Fruit fly (Drosophila melanogaster) whole organism, embryonic: ENCODE measurements around the gene Osi19.

Experiments used
- Abd-B ChIP-seq: fragments of 200-800 bp; sonication (Bioruptor generic); optimal IDR thresholded peaks from 2 replicates; lab custom pipeline; 2018; ENCODE audit warnings: missing biosample characterization, mild to moderate bottlenecking, missing genetic modification characterization, moderate library complexity
- Adf1 ChIP-seq: fragments of 200-800 bp; sonication (Bioruptor generic); IDR thresholded peaks from 2 replicates; pipeline ENCODE4 v1.3.6; 2022; ENCODE audit warnings: missing biosample characterization, missing genetic modification characterization
- BEAF-32 ChIP-seq: fragments of 200-800 bp; sonication (Bioruptor generic); optimal IDR thresholded peaks from 3 replicates; lab custom pipeline; 2017; ENCODE audit warnings: missing biosample characterization, missing genetic modification characterization, mild to moderate bottlenecking, moderate library complexity, missing genetic modification reagents
- CG10366 ChIP-seq: fragments of 200-800 bp; sonication (Bioruptor generic); IDR thresholded peaks from 2 replicates; pipeline ENCODE4 v1.3.6; 2022; ENCODE audit warnings: missing biosample characterization, missing genetic modification characterization
- CG10462 ChIP-seq: fragments of 200-800 bp; sonication (Bioruptor generic); optimal IDR thresholded peaks from 2 replicates; lab custom pipeline; 2016; ENCODE audit warnings: missing biosample characterization, missing genetic modification characterization
- CG12071 ChIP-seq: fragments of 200-800 bp; sonication (Bioruptor generic); optimal IDR thresholded peaks from 3 replicates; lab custom pipeline; 2018; ENCODE audit warnings: missing biosample characterization, mild to moderate bottlenecking, missing genetic modification characterization
- CG12104 ChIP-seq: fragments of 200-800 bp; sonication (Bioruptor generic); optimal IDR thresholded peaks from 3 replicates; lab custom pipeline; 2016; ENCODE audit warnings: missing biosample characterization, missing genetic modification characterization
- CG12155 ChIP-seq: fragments of 200-800 bp; sonication (Bioruptor generic); optimal IDR thresholded peaks from 3 replicates; lab custom pipeline; 2016; ENCODE audit warnings: missing biosample characterization, missing genetic modification characterization
- CG12942 ChIP-seq: fragments of 200-800 bp; sonication (Bioruptor generic); optimal IDR thresholded peaks from 3 replicates; lab custom pipeline; 2016; ENCODE audit warnings: missing biosample characterization, missing genetic modification characterization
- CG13424 ChIP-seq: fragments of 200-800 bp; sonication (Bioruptor generic); optimal IDR thresholded peaks from 2 replicates; lab custom pipeline; 2019; ENCODE audit warnings: missing biosample characterization, mild to moderate bottlenecking, missing genetic modification characterization, moderate library complexity
- CG15514 ChIP-seq: fragments of 200-800 bp; sonication (Bioruptor generic); optimal IDR thresholded peaks from 3 replicates; lab custom pipeline; 2017; ENCODE audit warnings: missing biosample characterization, missing genetic modification characterization, mild to moderate bottlenecking, moderate library complexity, missing genetic modification reagents
- CG15601 ChIP-seq: fragments of 200-800 bp; sonication (Bioruptor generic); optimal IDR thresholded peaks from 3 replicates; lab custom pipeline; 2019; ENCODE audit warnings: missing biosample characterization, mild to moderate bottlenecking, missing genetic modification characterization, moderate library complexity
- CG1792 ChIP-seq: fragments of 200-800 bp; sonication (Bioruptor generic); optimal IDR thresholded peaks from 2 replicates; lab custom pipeline; 2016; ENCODE audit warnings: missing biosample characterization, missing genetic modification characterization
- CG18262 ChIP-seq: fragments of 200-800 bp; optimal IDR thresholded peaks from 3 replicates; lab custom pipeline; 2019; ENCODE audit warnings: missing biosample characterization, mild to moderate bottlenecking, missing genetic modification characterization, moderate library complexity
- CG18476 ChIP-seq: fragments of 200-800 bp; sonication (Bioruptor generic); optimal IDR thresholded peaks from 2 replicates; lab custom pipeline; 2016; ENCODE audit warnings: missing biosample characterization, mild to moderate bottlenecking, missing genetic modification characterization
- CG3847 ChIP-seq: fragments of 200-800 bp; sonication (Bioruptor generic); IDR thresholded peaks from 2 replicates; pipeline ENCODE4 v1.3.6; 2022; ENCODE audit warnings: missing biosample characterization, missing genetic modification characterization
- CG4854 ChIP-seq: fragments of 200-800 bp; sonication (Bioruptor generic); optimal IDR thresholded peaks from 2 replicates; lab custom pipeline; 2016; ENCODE audit warnings: missing biosample characterization, missing genetic modification characterization, inconsistent platforms
- CG6254 ChIP-seq: fragments of 200-800 bp; sonication (Bioruptor generic); optimal IDR thresholded peaks from 3 replicates; lab custom pipeline; 2017; ENCODE audit warnings: mild to moderate bottlenecking, missing biosample characterization, missing genetic modification reagents, missing genetic modification characterization
- CG6654 ChIP-seq: fragments of 200-800 bp; sonication (Bioruptor generic); optimal IDR thresholded peaks from 2 replicates; lab custom pipeline; 2017; ENCODE audit warnings: missing biosample characterization, mild to moderate bottlenecking, missing genetic modification characterization
- CG7786 ChIP-seq: fragments of 200-800 bp; sonication (Bioruptor generic); optimal IDR thresholded peaks from 2 replicates; lab custom pipeline; 2016; ENCODE audit warnings: missing biosample characterization, missing genetic modification characterization
- CG8290 ChIP-seq, 3 experiments: fragments of 200-800 bp; sonication (Bioruptor generic); optimal IDR thresholded peaks; 2 replicates each; lab custom pipeline; 2016 to 2019; ENCODE audit warnings: missing biosample characterization in 3 of 3, missing genetic modification characterization in 3 of 3, mild to moderate bottlenecking in 2 of 3, moderate library complexity in 1 of 3
- CG8765 ChIP-seq: fragments of 200-800 bp; sonication (Bioruptor generic); IDR thresholded peaks from 2 replicates; pipeline ENCODE4 v1.3.6; 2022; ENCODE audit warnings: missing biosample characterization, missing genetic modification characterization
- CG8944 ChIP-seq: fragments of 200-800 bp; sonication (Bioruptor generic); optimal IDR thresholded peaks from 3 replicates; lab custom pipeline; 2016; ENCODE audit warnings: missing biosample characterization, missing genetic modification characterization
- CTCF ChIP-seq: fragments of 200-800 bp; sonication (Bioruptor generic); optimal IDR thresholded peaks from 2 replicates; lab custom pipeline; 2017; ENCODE audit warnings: missing biosample characterization, mild to moderate bottlenecking, missing genetic modification characterization, moderate library complexity
- Chrac-16 ChIP-seq: fragments of 200-800 bp; sonication (Bioruptor generic); optimal IDR thresholded peaks from 3 replicates; lab custom pipeline; 2016; ENCODE audit warnings: missing biosample characterization, missing genetic modification characterization
- D19B ChIP-seq: fragments of 200-800 bp; sonication (Bioruptor generic); optimal IDR thresholded peaks from 2 replicates; lab custom pipeline; 2017; ENCODE audit warnings: missing biosample characterization, mild to moderate bottlenecking, missing genetic modification characterization
- Dref ChIP-seq: fragments of 200-800 bp; sonication (Bioruptor generic); IDR thresholded peaks from 2 replicates; pipeline ENCODE4 v1.3.6; 2022; ENCODE audit warnings: missing biosample characterization, missing genetic modification characterization
- Lhr ChIP-seq: fragments of 200-800 bp; sonication (Bioruptor generic); optimal IDR thresholded peaks from 3 replicates; lab custom pipeline; 2017; ENCODE audit warnings: mild to moderate bottlenecking, missing biosample characterization, missing genetic modification reagents, missing genetic modification characterization
- MBD-R2 ChIP-seq: fragments of 200-800 bp; sonication (Bioruptor generic); IDR thresholded peaks from 2 replicates; pipeline ENCODE4 v1.3.6; 2022; ENCODE audit warnings: missing biosample characterization, missing genetic modification characterization
- Max ChIP-seq: fragments of 200-800 bp; sonication (Bioruptor generic); optimal IDR thresholded peaks from 2 replicates; lab custom pipeline; 2016; ENCODE audit warnings: missing biosample characterization, mild to moderate bottlenecking, missing genetic modification characterization
- Mrtf ChIP-seq: fragments of 200-800 bp; sonication (Bioruptor generic); IDR thresholded peaks from 3 replicates; pipeline ENCODE4 v1.3.6; 2022; ENCODE audit warnings: missing biosample characterization, missing genetic modification characterization
- NC2α ChIP-seq: fragments of 200-800 bp; sonication (Bioruptor generic); optimal IDR thresholded peaks from 2 replicates; lab custom pipeline; 2016; ENCODE audit warnings: missing biosample characterization, missing genetic modification characterization
- Nf-YC ChIP-seq: fragments of 200-800 bp; optimal IDR thresholded peaks from 3 replicates; lab custom pipeline; 2019; ENCODE audit warnings: missing biosample characterization, mild to moderate bottlenecking, missing genetic modification characterization, moderate library complexity
- Oaz ChIP-seq: fragments of 200-800 bp; sonication (Bioruptor generic); IDR thresholded peaks from 2 replicates; pipeline ENCODE4 v1.3.6; 2022; ENCODE audit warnings: missing biosample characterization, missing genetic modification characterization
- Six4 ChIP-seq: fragments of 200-800 bp; sonication (Bioruptor generic); optimal IDR thresholded peaks from 2 replicates; lab custom pipeline; 2016; ENCODE audit warnings: missing biosample characterization, missing genetic modification characterization
- Tbp ChIP-seq: fragments of >200 bp; optimal IDR thresholded peaks from 2 replicates; lab custom pipeline; 2018; ENCODE audit warnings: missing biosample characterization, missing genetic modification characterization
- ci ChIP-seq: fragments of 200-800 bp; sonication (Bioruptor generic); IDR thresholded peaks from 3 replicates; pipeline ENCODE4 v1.3.6; 2022; ENCODE audit warnings: missing biosample characterization, missing genetic modification characterization
- h ChIP-seq: fragments of >200 bp; optimal IDR thresholded peaks from 2 replicates; lab custom pipeline; 2017
- hb ChIP-seq: fragments of 200-800 bp; sonication (Bioruptor generic); IDR thresholded peaks from 3 replicates; pipeline ENCODE4 v1.3.6; 2022; ENCODE audit warnings: missing biosample characterization, missing genetic modification characterization; ENCODE audit not compliant: partially characterized antibody
- jumu ChIP-seq: fragments of 200-800 bp; sonication (Bioruptor generic); optimal IDR thresholded peaks from 3 replicates; lab custom pipeline; 2016; ENCODE audit warnings: missing biosample characterization, missing genetic modification characterization
- lmd ChIP-seq: fragments of 200-800 bp; sonication (Bioruptor generic); IDR thresholded peaks from 2 replicates; pipeline ENCODE4 v1.3.6; 2022; ENCODE audit warnings: missing biosample characterization, missing genetic modification characterization
- peb ChIP-seq: fragments of 200-800 bp; sonication (Bioruptor generic); IDR thresholded peaks from 2 replicates; pipeline ENCODE4 v1.3.6; 2022; ENCODE audit warnings: missing biosample characterization, missing genetic modification characterization
- row ChIP-seq: fragments of 200-800 bp; sonication (Bioruptor generic); IDR thresholded peaks from 3 replicates; pipeline ENCODE4 v1.3.6; 2022; ENCODE audit warnings: missing biosample characterization, missing genetic modification characterization
- sd ChIP-seq: fragments of 200-800 bp; sonication (Bioruptor generic); optimal IDR thresholded peaks from 3 replicates; lab custom pipeline; 2018; ENCODE audit warnings: missing biosample characterization, mild to moderate bottlenecking, missing genetic modification characterization, moderate library complexity
- slbo ChIP-seq: fragments of 200-800 bp; sonication (Bioruptor generic); IDR thresholded peaks from 2 replicates; pipeline ENCODE4 v1.3.6; 2022; ENCODE audit warnings: missing biosample characterization, missing genetic modification characterization
- slou ChIP-seq: fragments of 200-800 bp; sonication (Bioruptor generic); optimal IDR thresholded peaks from 3 replicates; lab custom pipeline; 2016; ENCODE audit warnings: missing biosample characterization, missing genetic modification characterization
- sna ChIP-seq: fragments of 200-800 bp; sonication (Bioruptor generic); IDR thresholded peaks from 2 replicates; pipeline ENCODE4 v1.3.6; 2022; ENCODE audit warnings: missing biosample characterization, missing genetic modification characterization; ENCODE audit not compliant: partially characterized antibody
- trh ChIP-seq: fragments of 200-800 bp; sonication (Bioruptor generic); optimal IDR thresholded peaks from 2 replicates; lab custom pipeline; 2016; ENCODE audit warnings: missing biosample characterization, missing genetic modification characterization
- twi ChIP-seq: fragments of 200-800 bp; optimal IDR thresholded peaks from 2 replicates; lab custom pipeline; 2019; ENCODE audit warnings: missing biosample characterization, mild to moderate bottlenecking, missing genetic modification characterization, moderate library complexity
- vvl ChIP-seq: fragments of 200-800 bp; sonication (Bioruptor generic); IDR thresholded peaks from 2 replicates; pipeline ENCODE4 v1.3.6; 2022; ENCODE audit warnings: missing biosample characterization, missing genetic modification characterization
- wor ChIP-seq: fragments of 200-800 bp; sonication (Bioruptor generic); IDR thresholded peaks from 2 replicates; pipeline ENCODE4 v1.3.6; 2022; ENCODE audit warnings: missing biosample characterization, missing genetic modification characterization
- yki ChIP-seq: fragments of >200 bp; optimal IDR thresholded peaks from 3 replicates; lab custom pipeline; 2018
- zfh2 ChIP-seq: fragments of 200-800 bp; sonication (Bioruptor generic); optimal IDR thresholded peaks from 2 replicates; lab custom pipeline; 2016; ENCODE audit warnings: missing biosample characterization, missing genetic modification characterization

Gene Osi19

DNA sequence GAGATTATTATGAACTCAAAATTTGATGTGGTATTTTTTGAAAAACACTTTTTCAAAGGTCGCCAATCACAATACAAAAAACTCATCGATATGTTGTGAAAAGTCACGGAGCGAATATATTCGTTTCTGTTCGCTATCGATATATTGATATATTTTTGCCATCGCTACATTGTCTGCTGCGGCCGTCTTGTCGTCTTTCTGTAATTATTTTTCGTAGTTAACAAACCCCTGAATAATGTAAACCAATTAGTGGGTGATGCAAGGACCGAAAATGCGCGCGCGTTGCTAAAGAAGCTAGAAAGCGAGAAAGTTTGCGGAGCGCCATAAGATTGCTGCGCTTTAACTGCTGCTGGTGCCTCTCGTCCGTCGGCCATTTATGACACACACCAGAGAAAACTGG, 15.6 kb downstream of the Osi19 start, which contains the start of gene Pak (continued):
- peak; percentile 93 for TF ChIP-seq Dref (GFP tag; lab: Robert Waterston, UW)
- no peak for TF ChIP-seq CG10462 (GFP tag; lab: Kevin White, UChicago)
- TF ChIP-seq CG13424 = no peak
- TF ChIP-seq slou (GFP tag; lab: Kevin White, UChicago) = no peak
- TF ChIP-seq CG12155 (GFP tag; lab: Kevin White, UChicago) = no peak
- no peak for TF ChIP-seq CG12942 (GFP tag; lab: Kevin White, UChicago)
- no peak for TF ChIP-seq NC2α (GFP tag; lab: Kevin White, UChicago)
- no peak for TF ChIP-seq Oaz
- TF ChIP-seq peb (GFP tag; lab: Robert Waterston, UW) = no peak
- TF ChIP-seq slbo (GFP tag; lab: Robert Waterston, UW) = peak; percentile 33; the same call in 1 of the 2 replicates
- TF ChIP-seq CG8765 (GFP tag; lab: Robert Waterston, UW) = no peak
- TF ChIP-seq MBD-R2 = peak; percentile 72
- no peak for TF ChIP-seq CG8944 (GFP tag; lab: Kevin White, UChicago)
- no peak for TF ChIP-seq CG18262 (tag; lab: Kevin White, UChicago)
- TF ChIP-seq CG15514 (GFP tag; lab: Kevin White, UChicago) = peak; percentile 58
- TF ChIP-seq CG4854 (GFP tag; lab: Kevin White, UChicago) = no peak
- no peak for TF ChIP-seq CG7786
- TF ChIP-seq h (lab: Kevin White, UChicago) = no peak
- TF ChIP-seq Chrac-16 (GFP tag; lab: Kevin White, UChicago) = no peak
- peak; percentile 92 for TF ChIP-seq sna
- no peak for TF ChIP-seq sd (tag; lab: Kevin White, UChicago)
- TF ChIP-seq CG15601 (tag; lab: Kevin White, UChicago) = peak; percentile 3
- peak; percentile 87 for TF ChIP-seq hb (GFP tag; lab: Robert Waterston, UW)
- TF ChIP-seq BEAF-32 (GFP tag; lab: Kevin White, UChicago) = peak; percentile 95
- TF ChIP-seq CG12104 = no peak
- peak; percentile 1 for TF ChIP-seq jumu (GFP tag; lab: Kevin White, UChicago)
- no peak for TF ChIP-seq Mrtf (GFP tag; lab: Robert Waterston, UW)
- peak; percentile 15 for TF ChIP-seq CTCF (GFP tag; lab: Kevin White, UChicago)
- no peak for TF ChIP-seq CG1792 (GFP tag; lab: Kevin White, UChicago)
- TF ChIP-seq CG10366 (GFP tag; lab: Robert Waterston, UW) = no peak
- TF ChIP-seq D19B (GFP tag; lab: Kevin White, UChicago) = no peak
- TF ChIP-seq zfh2 (GFP tag; lab: Kevin White, UChicago) = peak; percentile 7
- peak; percentile 74 for TF ChIP-seq row (GFP tag; lab: Robert Waterston, UW)
- TF ChIP-seq trh (GFP tag; lab: Kevin White, UChicago) = no peak
- no peak for TF ChIP-seq twi (tag; lab: Kevin White, UChicago)
- peak; percentile 41 for TF ChIP-seq Nf-YC
- TF ChIP-seq Six4 = no peak
- TF ChIP-seq vvl (GFP tag; lab: Robert Waterston, UW) = no peak
- peak; percentile 43 for TF ChIP-seq CG8290 (GFP tag; optimal IDR thresholded peaks at IDR 0.05; lab: Kevin White, UChicago)
- peak in 1 of 2 experiments; percentile 56 for TF ChIP-seq CG8290 (tag; optimal IDR thresholded peaks at IDR 0.05; lab: Kevin White, UChicago)
- peak; percentile 48 for TF ChIP-seq Lhr (GFP tag; lab: Kevin White, UChicago)
- peak; percentile 12 for TF ChIP-seq Abd-B (GFP tag; lab: Kevin White, UChicago)
- no peak for TF ChIP-seq yki (lab: Kevin White, UChicago)
- peak; percentile 39; the same call in 1 of the 2 replicates for TF ChIP-seq Adf1 (GFP tag; lab: Robert Waterston, UW)
- 0 out of 3 replicates have a peak, but pooled peaks have one; percentile 20 for TF ChIP-seq ci (GFP tag; lab: Robert Waterston, UW)
- TF ChIP-seq Max (GFP tag; lab: Kevin White, UChicago) = no peak
- no peak for TF ChIP-seq CG6254 (GFP tag; lab: Kevin White, UChicago)
- TF ChIP-seq Tbp = no peak
- TF ChIP-seq CG3847 (GFP tag; lab: Robert Waterston, UW) = 0 out of 2 replicates have a peak, but pooled peaks have one; percentile 12
- no peak for TF ChIP-seq lmd (GFP tag; lab: Robert Waterston, UW)
- TF ChIP-seq wor (GFP tag; lab: Robert Waterston, UW) = no peak
- no peak for TF ChIP-seq CG12071
- TF ChIP-seq CG6654 (GFP tag; lab: Kevin White, UChicago) = no peak
- TF ChIP-seq CG18476 (GFP tag; lab: Kevin White, UChicago) = no peak
